Fruit fly (Drosophila melanogaster) whole organism, embryonic: ENCODE data around the gene SPH93.

Experiments used
- Aef1 ChIP-seq: fragments of 200-800 bp; sonication (Bioruptor generic); IDR thresholded peaks from 3 replicates; pipeline ENCODE4 v1.3.6; 2022; ENCODE audit warnings: missing biosample characterization, missing genetic modification characterization
- BEAF-32 ChIP-seq: fragments of 200-800 bp; sonication (Bioruptor generic); optimal IDR thresholded peaks from 3 replicates; lab custom pipeline; 2017; ENCODE audit warnings: missing biosample characterization, missing genetic modification characterization, mild to moderate bottlenecking, moderate library complexity, missing genetic modification reagents
- CG12659 ChIP-seq: fragments of 200-800 bp; sonication (Bioruptor generic); optimal IDR thresholded peaks from 3 replicates; lab custom pipeline; 2017; ENCODE audit warnings: mild to moderate bottlenecking, missing biosample characterization, missing genetic modification reagents, missing genetic modification characterization
- CG12942 ChIP-seq: fragments of 200-800 bp; sonication (Bioruptor generic); optimal IDR thresholded peaks from 3 replicates; lab custom pipeline; 2016; ENCODE audit warnings: missing biosample characterization, missing genetic modification characterization
- CG14014 ChIP-seq: fragments of 200-800 bp; sonication (Bioruptor generic); IDR thresholded peaks from 2 replicates; pipeline ENCODE4 v1.3.6; 2022; ENCODE audit warnings: missing biosample characterization, missing genetic modification characterization
- CG14710 ChIP-seq: fragments of 200-800 bp; sonication (Bioruptor generic); optimal IDR thresholded peaks from 3 replicates; lab custom pipeline; 2019; ENCODE audit warnings: missing biosample characterization, mild to moderate bottlenecking, missing genetic modification characterization, moderate library complexity
- CG14860 ChIP-seq: fragments of 200-800 bp; sonication (Bioruptor generic); IDR thresholded peaks from 3 replicates; pipeline ENCODE4 v1.3.6; 2022; ENCODE audit warnings: missing biosample characterization, missing genetic modification characterization; ENCODE audit not compliant: partially characterized antibody
- CG15514 ChIP-seq: fragments of 200-800 bp; sonication (Bioruptor generic); optimal IDR thresholded peaks from 3 replicates; lab custom pipeline; 2017; ENCODE audit warnings: missing biosample characterization, missing genetic modification characterization, mild to moderate bottlenecking, moderate library complexity, missing genetic modification reagents
- CG15601 ChIP-seq: fragments of 200-800 bp; sonication (Bioruptor generic); optimal IDR thresholded peaks from 3 replicates; lab custom pipeline; 2019; ENCODE audit warnings: missing biosample characterization, mild to moderate bottlenecking, missing genetic modification characterization, moderate library complexity
- CG16813 ChIP-seq: fragments of 200-800 bp; sonication (Bioruptor generic); IDR thresholded peaks from 3 replicates; pipeline ENCODE4 v1.3.6; 2022; ENCODE audit warnings: missing biosample characterization, missing genetic modification characterization; ENCODE audit not compliant: partially characterized antibody
- CG17186 ChIP-seq: fragments of 200-800 bp; sonication (Bioruptor generic); optimal IDR thresholded peaks from 3 replicates; lab custom pipeline; 2017; ENCODE audit warnings: missing biosample characterization, missing genetic modification reagents, missing genetic modification characterization
- CG17361 ChIP-seq: fragments of 200-800 bp; sonication (Bioruptor generic); IDR thresholded peaks from 3 replicates; pipeline ENCODE4 v1.3.6; 2022; ENCODE audit warnings: missing biosample characterization, missing genetic modification characterization
- CG2116 ChIP-seq: fragments of 200-800 bp; sonication (Bioruptor generic); optimal IDR thresholded peaks from 3 replicates; lab custom pipeline; 2018; ENCODE audit warnings: missing biosample characterization, mild to moderate bottlenecking, missing genetic modification characterization
- CG42726 ChIP-seq: fragments of 200-800 bp; sonication (Bioruptor generic); IDR thresholded peaks from 2 replicates; pipeline ENCODE4 v1.3.6; 2022; ENCODE audit warnings: missing biosample characterization, missing genetic modification characterization; ENCODE audit not compliant: partially characterized antibody
- CG4360 ChIP-seq: fragments of 200-800 bp; sonication (Bioruptor generic); IDR thresholded peaks from 2 replicates; pipeline ENCODE4 v1.3.6; 2022; ENCODE audit warnings: missing biosample characterization, missing genetic modification characterization
- CG4424 ChIP-seq: fragments of 200-800 bp; sonication (Bioruptor generic); optimal IDR thresholded peaks from 3 replicates; lab custom pipeline; 2016; ENCODE audit warnings: missing biosample characterization, missing genetic modification characterization
- CG8290 ChIP-seq, 3 experiments: fragments of 200-800 bp; sonication (Bioruptor generic); optimal IDR thresholded peaks; 2 replicates each; lab custom pipeline; 2016 to 2019; ENCODE audit warnings: missing biosample characterization in 3 of 3, missing genetic modification characterization in 3 of 3, mild to moderate bottlenecking in 2 of 3, moderate library complexity in 1 of 3
- Camta ChIP-seq: fragments of 200-800 bp; sonication (Bioruptor generic); optimal IDR thresholded peaks from 2 replicates; lab custom pipeline; 2016; ENCODE audit warnings: missing biosample characterization, missing genetic modification characterization
- Dll ChIP-seq: fragments of 200-800 bp; sonication (Bioruptor generic); IDR thresholded peaks from 4 replicates; pipeline ENCODE4 v1.3.6; 2022; ENCODE audit warnings: missing biosample characterization, missing genetic modification characterization; ENCODE audit not compliant: partially characterized antibody
- Dp ChIP-seq: fragments of 200-800 bp; sonication (Bioruptor generic); optimal IDR thresholded peaks from 2 replicates; lab custom pipeline; 2018; ENCODE audit warnings: missing biosample characterization, mild to moderate bottlenecking, missing genetic modification characterization, moderate library complexity
- Dref ChIP-seq: fragments of 200-800 bp; sonication (Bioruptor generic); IDR thresholded peaks from 2 replicates; pipeline ENCODE4 v1.3.6; 2022; ENCODE audit warnings: missing biosample characterization, missing genetic modification characterization
- Drgx ChIP-seq: fragments of 200-800 bp; sonication (Bioruptor generic); IDR thresholded peaks from 2 replicates; pipeline ENCODE4 v1.3.6; 2022; ENCODE audit warnings: missing biosample characterization, missing genetic modification characterization
- E2f1 ChIP-seq: fragments of 200-800 bp; sonication (Bioruptor generic); IDR thresholded peaks from 2 replicates; pipeline ENCODE4 v1.3.6; 2022; ENCODE audit warnings: missing biosample characterization, missing genetic modification characterization
- HmgD ChIP-seq: fragments of 200-800 bp; sonication (Bioruptor generic); optimal IDR thresholded peaks from 3 replicates; lab custom pipeline; 2016; ENCODE audit warnings: missing biosample characterization, missing genetic modification characterization
- Lhr ChIP-seq: fragments of 200-800 bp; sonication (Bioruptor generic); optimal IDR thresholded peaks from 3 replicates; lab custom pipeline; 2017; ENCODE audit warnings: mild to moderate bottlenecking, missing biosample characterization, missing genetic modification reagents, missing genetic modification characterization
- PHDP ChIP-seq: fragments of 200-800 bp; sonication (Bioruptor generic); optimal IDR thresholded peaks from 3 replicates; lab custom pipeline; 2018; ENCODE audit warnings: missing biosample characterization, mild to moderate bottlenecking, missing genetic modification characterization, moderate library complexity
- Ptx1 ChIP-seq: fragments of 200-800 bp; sonication (Bioruptor generic); IDR thresholded peaks from 2 replicates; pipeline ENCODE4 v1.3.6; 2022; ENCODE audit warnings: missing biosample characterization, missing genetic modification characterization
- Sry-δ ChIP-seq: fragments of 200-800 bp; sonication (Bioruptor generic); optimal IDR thresholded peaks from 2 replicates; lab custom pipeline; 2016; ENCODE audit warnings: missing biosample characterization, missing genetic modification characterization
- Trl ChIP-seq, 3 experiments: fragments of >200 bp in 2 of 3; fragments of 200-800 bp in 1 of 3; sonication (Bioruptor generic) in 1 of 3; optimal IDR thresholded peaks; 2 replicates in 1 of 3; 3 replicates in 2 of 3; lab custom pipeline; 2016 to 2017; ENCODE audit warnings: missing biosample characterization in 1 of 3, missing genetic modification characterization in 1 of 3
- amos ChIP-seq: fragments of 200-800 bp; sonication (Bioruptor generic); IDR thresholded peaks from 2 replicates; pipeline ENCODE4 v1.3.6; 2022; ENCODE audit warnings: missing biosample characterization, missing genetic modification characterization; ENCODE audit not compliant: partially characterized antibody
- crp ChIP-seq, 2 experiments: fragments of 200-800 bp; sonication (Bioruptor generic); optimal IDR thresholded peaks; 2 replicates in 1 of 2; 3 replicates in 1 of 2; lab custom pipeline; 2017; ENCODE audit warnings: missing biosample characterization in 2 of 2, missing genetic modification characterization in 2 of 2, mild to moderate bottlenecking in 1 of 2, moderate library complexity in 1 of 2
- dan ChIP-seq: fragments of 200-800 bp; sonication (Bioruptor generic); IDR thresholded peaks from 2 replicates; pipeline ENCODE4 v1.3.6; 2022; ENCODE audit warnings: missing biosample characterization, missing genetic modification characterization
- dm ChIP-seq: fragments of 200-800 bp; sonication (Bioruptor generic); optimal IDR thresholded peaks from 3 replicates; lab custom pipeline; 2016; ENCODE audit warnings: missing biosample characterization, missing genetic modification characterization
- gfzf ChIP-seq: fragments of 200-800 bp; sonication (Bioruptor generic); optimal IDR thresholded peaks from 2 replicates; lab custom pipeline; 2016; ENCODE audit warnings: missing biosample characterization, mild to moderate bottlenecking, missing genetic modification characterization, moderate library complexity
- gro ChIP-seq: fragments of 200-800 bp; sonication (Bioruptor generic); optimal IDR thresholded peaks from 2 replicates; lab custom pipeline; 2016; ENCODE audit warnings: missing biosample characterization, missing genetic modification characterization
- hb ChIP-seq: fragments of 200-800 bp; sonication (Bioruptor generic); IDR thresholded peaks from 3 replicates; pipeline ENCODE4 v1.3.6; 2022; ENCODE audit warnings: missing biosample characterization, missing genetic modification characterization; ENCODE audit not compliant: partially characterized antibody
- knrl ChIP-seq: fragments of 200-800 bp; sonication (Bioruptor generic); IDR thresholded peaks from 3 replicates; pipeline ENCODE4 v1.3.6; 2022; ENCODE audit warnings: missing biosample characterization, missing genetic modification characterization; ENCODE audit not compliant: partially characterized antibody
- nerfin-1 ChIP-seq: fragments of 200-800 bp; sonication (Bioruptor generic); optimal IDR thresholded peaks from 3 replicates; lab custom pipeline; 2019; ENCODE audit warnings: missing biosample characterization, mild to moderate bottlenecking, missing genetic modification characterization, moderate library complexity
- otp ChIP-seq: fragments of 200-800 bp; sonication (Bioruptor generic); IDR thresholded peaks from 3 replicates; pipeline ENCODE4, ENCODE4 v1.3.6; 2022; ENCODE audit warnings: missing biosample characterization, missing genetic modification characterization
- pita ChIP-seq: fragments of 200-800 bp; sonication (Bioruptor generic); optimal IDR thresholded peaks from 2 replicates; lab custom pipeline; 2017; ENCODE audit warnings: missing biosample characterization, mild to moderate bottlenecking, missing genetic modification characterization
- pum ChIP-seq: fragments of 200-800 bp; sonication (Bioruptor generic); optimal IDR thresholded peaks from 2 replicates; lab custom pipeline; 2016; ENCODE audit warnings: missing biosample characterization, missing genetic modification characterization
- sens ChIP-seq: fragments of 200-800 bp; sonication (Bioruptor generic); peaks from one replicate; lab custom pipeline; 2016; ENCODE audit warnings: missing biosample characterization, missing genetic modification characterization
- sim ChIP-seq: fragments of 200-800 bp; sonication (Bioruptor generic); IDR thresholded peaks from 2 replicates; pipeline ENCODE4 v1.3.6; 2022; ENCODE audit warnings: missing biosample characterization, missing genetic modification characterization
- slp2 ChIP-seq: fragments of 200-800 bp; sonication (Bioruptor generic); optimal IDR thresholded peaks from 2 replicates; lab custom pipeline; 2016; ENCODE audit warnings: missing biosample characterization, missing genetic modification characterization
- sr ChIP-seq: fragments of 200-800 bp; sonication (Bioruptor generic); IDR thresholded peaks from 3 replicates; pipeline ENCODE4 v1.3.6; 2022; ENCODE audit warnings: missing biosample characterization, missing genetic modification characterization
- stc ChIP-seq: fragments of 200-800 bp; sonication (Bioruptor generic); IDR thresholded peaks from 2 replicates; pipeline ENCODE4 v1.3.6; 2022; ENCODE audit warnings: missing biosample characterization, missing genetic modification characterization
- tap ChIP-seq: fragments of 200-800 bp; optimal IDR thresholded peaks from 3 replicates; lab custom pipeline; 2019; ENCODE audit warnings: missing biosample characterization, mild to moderate bottlenecking, missing genetic modification characterization, moderate library complexity
- zen2 ChIP-seq: fragments of 200-800 bp; sonication (Bioruptor generic); IDR thresholded peaks from 3 replicates; pipeline ENCODE4 v1.3.6; 2022; ENCODE audit warnings: missing biosample characterization, missing genetic modification characterization; ENCODE audit not compliant: partially characterized antibody

Gene SPH93

DNA sequence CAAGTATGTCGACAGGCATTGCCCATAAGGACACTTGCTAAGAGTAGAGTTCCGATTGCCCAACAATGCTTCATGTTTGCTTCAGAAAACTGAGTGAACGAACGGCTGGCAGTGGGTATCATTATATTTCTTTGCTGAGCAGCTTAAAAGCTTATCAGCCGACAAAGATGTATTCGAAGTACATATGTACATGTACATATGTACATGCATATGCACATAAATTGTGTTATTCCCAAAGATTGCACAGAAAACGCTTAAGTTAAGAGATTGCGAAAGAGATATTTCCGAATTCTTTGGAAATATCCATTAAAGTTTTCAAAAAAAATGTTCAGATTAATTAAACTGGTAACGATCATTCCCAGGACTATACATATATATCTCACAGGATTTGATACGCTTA, at the start of gene SPH93:
TSS of gene SPH93 (minus strand) at position 101 of the 400 bp plus-strand sequence.
- TF ChIP-seq sim (GFP tag; lab: Robert Waterston, UW): no peak
- TF ChIP-seq Camta (GFP tag; lab: Kevin White, UChicago): no peak
- no peak for TF ChIP-seq sr (GFP tag; lab: Robert Waterston, UW)
- TF ChIP-seq Lhr (GFP tag; lab: Kevin White, UChicago): no peak
- no peak for TF ChIP-seq dan (GFP tag; lab: Robert Waterston, UW)
- no peak for TF ChIP-seq pum
- no peak for TF ChIP-seq CG12942 (GFP tag; lab: Kevin White, UChicago)
- TF ChIP-seq CG17361 (GFP tag; lab: Robert Waterston, UW): no peak
- no peak for TF ChIP-seq tap (tag; lab: Kevin White, UChicago)
- no peak for TF ChIP-seq Drgx (GFP tag; lab: Robert Waterston, UW)
- TF ChIP-seq Aef1 (GFP tag; lab: Robert Waterston, UW): no peak
- TF ChIP-seq CG12659 (GFP tag; lab: Kevin White, UChicago): no peak
- no peak for TF ChIP-seq slp2
- no peak for TF ChIP-seq CG4424 (GFP tag; lab: Kevin White, UChicago)
- TF ChIP-seq E2f1 (GFP tag; lab: Robert Waterston, UW): no peak
- TF ChIP-seq otp: no peak
- no peak for TF ChIP-seq Trl (optimal IDR thresholded peaks at IDR 0.05; lab: Kevin White, UChicago)
- TF ChIP-seq Trl (GFP tag; optimal IDR thresholded peaks at IDR 0.05; lab: Kevin White, UChicago): no peak
- TF ChIP-seq Sry-δ (GFP tag; lab: Kevin White, UChicago): no peak
- TF ChIP-seq gro: no peak

DNA sequence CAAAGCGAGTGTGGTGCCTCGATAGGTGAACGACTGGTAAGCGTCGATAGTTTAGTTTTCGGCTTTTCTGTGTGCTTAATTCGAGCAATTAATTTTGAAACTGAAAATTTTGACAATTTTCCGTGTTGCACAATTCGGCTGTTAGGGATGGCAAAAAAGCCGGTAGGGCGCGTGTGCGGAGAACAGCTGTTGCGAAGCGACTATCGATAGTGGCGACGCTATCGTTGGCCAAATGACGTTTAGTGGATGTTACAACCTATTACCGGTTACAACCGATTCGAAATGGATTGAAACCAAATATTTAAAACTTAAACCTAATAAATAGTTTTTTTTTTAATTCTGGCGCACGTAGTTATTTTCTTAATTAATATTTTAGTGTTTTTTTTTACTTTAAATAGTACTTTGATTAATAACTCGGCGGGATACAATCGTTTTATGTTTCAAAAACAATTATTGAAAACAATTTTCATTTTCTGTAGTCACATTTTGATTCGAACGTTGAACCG, 45.3 kb upstream of the SPH93 start, which contains the start of the genes mEFTs and Dhc36C:
TSS of gene mEFTs (minus strand) at position 161 of the 506 bp plus-strand sequence.
TSS of gene Dhc36C (plus strand) at position 456 of the 506 bp plus-strand sequence.
- peak; percentile 58 for TF ChIP-seq Lhr (GFP tag; lab: Kevin White, UChicago)
- TF ChIP-seq CG14710 (tag; lab: Kevin White, UChicago): peak; percentile 46
- peak; percentile 15 for TF ChIP-seq HmgD (GFP tag; lab: Kevin White, UChicago)
- TF ChIP-seq hb: peak; percentile 74; the same call in 2 of the 3 replicates
- peak; percentile 87 for TF ChIP-seq Dll (GFP tag; lab: Robert Waterston, UW)
- TF ChIP-seq crp (GFP tag; optimal IDR thresholded peaks at IDR 0.05; lab: Kevin White, UChicago): peak; percentile 82 to 97
- TF ChIP-seq CG8290 (GFP tag; optimal IDR thresholded peaks at IDR 0.05; lab: Kevin White, UChicago): no peak
- TF ChIP-seq CG8290 (tag; optimal IDR thresholded peaks at IDR 0.05; lab: Kevin White, UChicago): peak in 1 of 2 experiments; percentile 40
- peak; percentile 45 for TF ChIP-seq sens (GFP tag; lab: Kevin White, UChicago)
- TF ChIP-seq CG14860 (GFP tag; lab: Robert Waterston, UW): peak; percentile 72
- no peak for TF ChIP-seq CG4360 (GFP tag; lab: Robert Waterston, UW)
- peak; percentile 79 for TF ChIP-seq CG17186
- no peak for TF ChIP-seq Ptx1 (GFP tag; lab: Robert Waterston, UW)
- TF ChIP-seq stc (GFP tag; lab: Robert Waterston, UW): 0 out of 2 replicates have a peak, but pooled peaks have one; percentile 13
- TF ChIP-seq CG15514 (GFP tag; lab: Kevin White, UChicago): peak; percentile 42
- peak; percentile 83 for TF ChIP-seq Dref
- peak; percentile 78 for TF ChIP-seq Dp
- TF ChIP-seq nerfin-1 (tag; lab: Kevin White, UChicago): peak; percentile 25
- peak; percentile 63 for TF ChIP-seq CG2116 (GFP tag; lab: Kevin White, UChicago)
- TF ChIP-seq dm (GFP tag; lab: Kevin White, UChicago): peak; percentile 70
- TF ChIP-seq CG15601 (tag; lab: Kevin White, UChicago): peak; percentile 8
- peak; percentile 75 for TF ChIP-seq pita (GFP tag; lab: Kevin White, UChicago)
- peak; percentile 43 for TF ChIP-seq gfzf (GFP tag; lab: Kevin White, UChicago)
- peak; percentile 82; the same call in 2 of the 3 replicates for TF ChIP-seq zen2 (GFP tag; lab: Robert Waterston, UW)
- peak; percentile 87 for TF ChIP-seq knrl (GFP tag; lab: Robert Waterston, UW)
- TF ChIP-seq Sry-δ (GFP tag; lab: Kevin White, UChicago): peak; percentile 93
- TF ChIP-seq CG16813 (GFP tag; lab: Robert Waterston, UW): peak; percentile 88
- peak; percentile 86 for TF ChIP-seq BEAF-32
- TF ChIP-seq CG42726 (GFP tag; lab: Robert Waterston, UW): peak; percentile 92
- peak; percentile 92 for TF ChIP-seq amos (GFP tag; lab: Robert Waterston, UW)
- TF ChIP-seq PHDP (tag; lab: Kevin White, UChicago): no peak
- no peak for TF ChIP-seq CG14014 (GFP tag; lab: Robert Waterston, UW)
